Worm (Caenorhabditis elegans) whole organism, L3 larva: ENCODE measurements around the gene lec-8.

ENCODE experiments used
- elt-1 ChIP-seq: fragments of 150-350 bp; optimal IDR thresholded peaks from 2 replicates; lab custom pipeline; 2014; ENCODE audit warnings: missing biosample characterization, missing genetic modification characterization
- nfya-1 ChIP-seq: sonication (generic microtip); optimal IDR thresholded peaks from 2 replicates; lab custom pipeline; 2017; ENCODE audit warnings: missing genetic modification characterization, mild to moderate bottlenecking, missing compliant biosample characterization, antibody characterized with exemption, moderate library complexity; ENCODE audit not compliant: insufficient read depth
- nhr-11 ChIP-seq: fragments of 150-350 bp; optimal IDR thresholded peaks from 2 replicates; lab custom pipeline; 2014; ENCODE audit warnings: missing biosample characterization, missing genetic modification characterization
- nhr-12 ChIP-seq: fragments of 150-350 bp; optimal IDR thresholded peaks from 2 replicates; lab custom pipeline; 2014; ENCODE audit warnings: missing biosample characterization, missing genetic modification characterization
- unc-39 ChIP-seq: sonication (generic microtip); optimal IDR thresholded peaks from 4 replicates; lab custom pipeline; 2017; ENCODE audit warnings: missing biosample characterization, missing genetic modification characterization
- unc-62 ChIP-seq: fragments of 150-350 bp; sonication (generic microtip); optimal IDR thresholded peaks from 4 replicates; lab custom pipeline; 2014; ENCODE audit warnings: missing biosample characterization, missing genetic modification reagents, missing genetic modification characterization
- ztf-11 ChIP-seq: fragments of 150-350 bp; optimal IDR thresholded peaks from 2 replicates; lab custom pipeline; 2014; ENCODE audit warnings: missing biosample characterization, missing genetic modification characterization

DNA sequence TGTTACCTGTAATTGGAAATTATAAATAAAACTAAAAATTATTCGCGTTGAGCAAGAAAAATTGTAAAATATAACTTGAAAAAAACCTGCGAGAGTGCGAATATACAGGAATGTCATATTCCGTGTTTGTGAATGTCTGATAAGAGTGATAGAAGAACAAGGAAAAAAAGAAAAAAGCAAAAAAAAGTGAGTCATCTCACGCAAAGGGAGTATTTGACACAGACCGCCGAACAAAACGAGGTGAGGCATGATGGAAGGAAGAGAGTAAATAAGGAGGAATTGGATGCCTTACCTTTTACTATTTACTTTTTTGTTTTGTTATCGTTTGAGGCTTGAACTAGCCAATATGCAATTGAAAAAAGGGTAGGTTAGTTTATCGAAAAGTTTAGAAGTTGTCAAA is 42.0 kb downstream of the lec-8 start, which contains the start of gene F21G4.1:
- TF ChIP-seq unc-62 (GFP tag; lab: Kevin White, UChicago) (no peak), nhr-12 (tag; lab: Kevin White, UChicago) (no peak), ztf-11 (tag; lab: Kevin White, UChicago) (no peak), nfya-1 (tag; lab: Kevin White, UChicago) (no peak), unc-39 (tag; lab: Kevin White, UChicago) (no peak), elt-1 (tag; lab: Kevin White, UChicago) (no peak), nhr-11 (tag; lab: Kevin White, UChicago) (no peak)
